Fruit fly (Drosophila melanogaster) whole organism, wandering third instar larva: ENCODE measurements around the gene CG13896.

Experiments used
- Abd-B ChIP-seq: fragments of >200 bp; optimal IDR thresholded peaks from 2 replicates; lab custom pipeline; 2017; ENCODE audit warnings: missing biosample characterization, missing genetic modification characterization
- CG32264 ChIP-seq: fragments of 200-800 bp; sonication (Bioruptor generic); optimal IDR thresholded peaks from 2 replicates; lab custom pipeline; 2016; ENCODE audit warnings: missing biosample characterization, missing genetic modification characterization
- CG9705 ChIP-seq: fragments of 200-800 bp; sonication (Bioruptor generic); optimal IDR thresholded peaks from 2 replicates; lab custom pipeline; 2018; ENCODE audit warnings: missing biosample characterization, mild to moderate bottlenecking, missing genetic modification characterization
- CrebA ChIP-seq: fragments of 200-800 bp; sonication (Bioruptor generic); optimal IDR thresholded peaks from 2 replicates; lab custom pipeline; 2016; ENCODE audit warnings: missing biosample characterization, mild to moderate bottlenecking, missing genetic modification characterization, borderline replicate concordance
- Dfd ChIP-seq: fragments of >200 bp; optimal IDR thresholded peaks from 2 replicates; lab custom pipeline; 2017; ENCODE audit warnings: missing biosample characterization, missing genetic modification characterization
- Dif ChIP-seq: fragments of 200-275, 200-300 bp; sonication (Bioruptor generic); optimal IDR thresholded peaks from 2 replicates; lab custom pipeline; 2018; ENCODE audit warnings: missing biosample characterization, missing genetic modification characterization; ENCODE audit not compliant: partially characterized antibody
- GATAd ChIP-seq: sonication (Bioruptor generic); optimal IDR thresholded peaks from 2 replicates; lab custom pipeline; 2016; ENCODE audit warnings: missing biosample characterization, missing genetic modification characterization
- HLH106 ChIP-seq: fragments of 200-800 bp; optimal IDR thresholded peaks from 3 replicates; lab custom pipeline; 2019; ENCODE audit warnings: missing biosample characterization, mild to moderate bottlenecking, missing genetic modification characterization, moderate library complexity
- Hnf4 ChIP-seq: fragments of 200-800 bp; sonication (Bioruptor generic); optimal IDR thresholded peaks from 2 replicates; lab custom pipeline; 2016; ENCODE audit warnings: missing biosample characterization, mild to moderate bottlenecking, missing genetic modification characterization
- Hr78 ChIP-seq: fragments of >200 bp; optimal IDR thresholded peaks from 2 replicates; lab custom pipeline; 2017; ENCODE audit warnings: missing biosample characterization, missing genetic modification characterization
- Hr83 ChIP-seq: fragments of 200-300 bp; sonication (Bioruptor generic); optimal IDR thresholded peaks from 2 replicates; lab custom pipeline; 2016; ENCODE audit warnings: missing biosample characterization, mild to moderate bottlenecking, missing genetic modification characterization, moderate library complexity; ENCODE audit not compliant: poor library complexity, severe bottlenecking
- Jra ChIP-seq: sonication (Bioruptor generic); optimal IDR thresholded peaks from 2 replicates; lab custom pipeline; 2016; ENCODE audit warnings: missing biosample characterization, missing genetic modification characterization
- Mio ChIP-seq: sonication (Bioruptor generic); optimal IDR thresholded peaks from 2 replicates; lab custom pipeline; 2016; ENCODE audit warnings: missing biosample characterization, missing genetic modification characterization
- Myc ChIP-seq: fragments of >200 bp; optimal IDR thresholded peaks from 2 replicates; lab custom pipeline; 2017
- N ChIP-seq: fragments of >200 bp; optimal IDR thresholded peaks from 2 replicates; lab custom pipeline; 2018; ENCODE audit warnings: missing biosample characterization, missing external identifiers, missing genetic modification characterization
- OdsH ChIP-seq: fragments of 200-800 bp; sonication (Bioruptor generic); optimal IDR thresholded peaks from 2 replicates; lab custom pipeline; 2016; ENCODE audit warnings: missing biosample characterization, mild to moderate bottlenecking, missing genetic modification characterization
- Rel ChIP-seq, 2 experiments: fragments of 200-800 bp; sonication (Bioruptor generic) in 1 of 2; optimal IDR thresholded peaks; 2 replicates in 1 of 2; 3 replicates in 1 of 2; lab custom pipeline; 2016 to 2019; ENCODE audit warnings: mild to moderate bottlenecking in 2 of 2, missing biosample characterization in 2 of 2, missing genetic modification characterization in 2 of 2, moderate library complexity in 1 of 2
- Sp1 ChIP-seq: fragments of 200-800 bp; sonication (Bioruptor generic); optimal IDR thresholded peaks from 3 replicates; lab custom pipeline; 2019; ENCODE audit warnings: missing biosample characterization, mild to moderate bottlenecking, missing genetic modification characterization, moderate library complexity
- Vsx2 ChIP-seq: fragments of 200-300, 225-300 bp; sonication (Bioruptor generic); optimal IDR thresholded peaks from 2 replicates; lab custom pipeline; 2018; ENCODE audit warnings: missing biosample characterization, missing genetic modification characterization; ENCODE audit not compliant: partially characterized antibody
- br ChIP-seq: fragments of 200-800 bp; sonication (Bioruptor generic); optimal IDR thresholded peaks from 2 replicates; lab custom pipeline; 2016; ENCODE audit warnings: missing biosample characterization, missing genetic modification characterization
- brk ChIP-seq: fragments of 200-800 bp; sonication (Bioruptor generic); optimal IDR thresholded peaks from 2 replicates; lab custom pipeline; 2016; ENCODE audit warnings: missing biosample characterization, mild to moderate bottlenecking, missing genetic modification characterization
- dl ChIP-seq, 2 experiments: fragments of 175-275, 200-275 bp in 1 of 2; fragments of 200-275 bp in 1 of 2; sonication (Bioruptor generic); optimal IDR thresholded peaks; lab custom pipeline; 2018; ENCODE audit warnings: mild to moderate bottlenecking in 2 of 2, missing biosample characterization in 2 of 2, missing genetic modification characterization in 2 of 2, moderate library complexity in 2 of 2; ENCODE audit not compliant: partially characterized antibody in 2 of 2, insufficient read depth in 1 of 2
- dmrt93B ChIP-seq: fragments of 200-800 bp; sonication (Bioruptor generic); optimal IDR thresholded peaks from 2 replicates; lab custom pipeline; 2018; ENCODE audit warnings: missing biosample characterization, mild to moderate bottlenecking, missing genetic modification characterization
- dsf ChIP-seq: sonication (Bioruptor generic); optimal IDR thresholded peaks from 2 replicates; lab custom pipeline; 2016; ENCODE audit warnings: missing biosample characterization, missing genetic modification characterization, borderline replicate concordance
- ey ChIP-seq: fragments of 200-800 bp; sonication (Bioruptor generic); optimal IDR thresholded peaks from 2 replicates; lab custom pipeline; 2016; ENCODE audit warnings: missing biosample characterization, missing genetic modification characterization
- foxo ChIP-seq, 2 experiments: fragments of 200-800 bp; sonication (Bioruptor generic); optimal IDR thresholded peaks; 2 replicates in 1 of 2; 3 replicates in 1 of 2; lab custom pipeline; 2016 to 2017; ENCODE audit warnings: missing biosample characterization in 2 of 2, missing genetic modification characterization in 2 of 2
- fru ChIP-seq: fragments of 200-800 bp; sonication (Bioruptor generic); optimal IDR thresholded peaks from 3 replicates; lab custom pipeline; 2016; ENCODE audit warnings: missing biosample characterization, mild to moderate bottlenecking, missing genetic modification characterization
- h ChIP-seq: fragments of 200-800 bp; sonication (Bioruptor generic); optimal IDR thresholded peaks from 3 replicates; lab custom pipeline; 2016; ENCODE audit warnings: missing biosample characterization, mild to moderate bottlenecking, missing genetic modification characterization
- jim ChIP-seq: fragments of 175-275, 200-325 bp; sonication (Bioruptor generic); optimal IDR thresholded peaks from 2 replicates; lab custom pipeline; 2016; ENCODE audit warnings: missing biosample characterization, mild to moderate bottlenecking, missing genetic modification characterization
- lola ChIP-seq: fragments of >200 bp; optimal IDR thresholded peaks from 2 replicates; lab custom pipeline; 2017; ENCODE audit warnings: missing biosample characterization, missing genetic modification characterization
- pan ChIP-seq: fragments of >200 bp; optimal IDR thresholded peaks from 2 replicates; lab custom pipeline; 2017
- psq ChIP-seq: fragments of 200-800 bp; sonication (Bioruptor generic); optimal IDR thresholded peaks from 3 replicates; lab custom pipeline; 2017; ENCODE audit warnings: missing biosample characterization, mild to moderate bottlenecking, missing genetic modification characterization, moderate library complexity
- rgr ChIP-seq: fragments of 200-800 bp; sonication (Bioruptor generic); optimal IDR thresholded peaks from 3 replicates; lab custom pipeline; 2016; ENCODE audit warnings: missing biosample characterization, mild to moderate bottlenecking, missing genetic modification characterization
- sage ChIP-seq: fragments of 200-800 bp; sonication (Bioruptor generic); optimal IDR thresholded peaks from 2 replicates; lab custom pipeline; 2016; ENCODE audit warnings: missing biosample characterization, mild to moderate bottlenecking, missing genetic modification characterization
- sv ChIP-seq: fragments of 200-800 bp; sonication (Bioruptor generic); optimal IDR thresholded peaks from 3 replicates; lab custom pipeline; 2016; ENCODE audit warnings: missing biosample characterization, missing genetic modification characterization
- tai ChIP-seq: sonication (Bioruptor generic); optimal IDR thresholded peaks from 2 replicates; lab custom pipeline; 2016; ENCODE audit warnings: missing biosample characterization, missing genetic modification characterization
- usp ChIP-seq: fragments of >200 bp; optimal IDR thresholded peaks from 2 replicates; lab custom pipeline; 2017; ENCODE audit warnings: missing biosample characterization, missing genetic modification characterization
- woc ChIP-seq: sonication (Bioruptor generic); optimal IDR thresholded peaks from 2 replicates; lab custom pipeline; 2016; ENCODE audit warnings: missing biosample characterization, mild to moderate bottlenecking, missing genetic modification characterization

The CG13896 gene

dm6 chr3L:666544-666943 is 45.1 kb downstream of the CG13896 start:
- TF ChIP-seq ey (no peak), h (GFP tag; lab: Kevin White, UChicago) (peak; percentile 3), fru (GFP tag; lab: Kevin White, UChicago) (peak; percentile 44), Hnf4 (GFP tag; lab: Kevin White, UChicago) (no peak), Abd-B (GFP tag; lab: Kevin White, UChicago) (no peak), foxo (GFP tag; optimal IDR thresholded peaks at IDR 0.05; lab: Kevin White, UChicago) (peak in 1 of 2 experiments; percentile 28), rgr (GFP tag; lab: Kevin White, UChicago) (peak; percentile 39), HLH106 (tag; lab: Kevin White, UChicago) (peak; percentile 35), br (GFP tag; lab: Kevin White, UChicago) (peak; percentile 12)

- peak; percentile 76 for TF ChIP-seq CG32264 (GFP tag; lab: Kevin White, UChicago)
- no peak for TF ChIP-seq pan
- TF ChIP-seq woc (GFP tag; lab: Kevin White, UChicago), result peak; percentile 84
- no peak for TF ChIP-seq Dfd (GFP tag; lab: Kevin White, UChicago)
- TF ChIP-seq rgr (GFP tag; lab: Kevin White, UChicago), result peak; percentile 85
- TF ChIP-seq br (GFP tag; lab: Kevin White, UChicago), result peak; percentile 89
- TF ChIP-seq Abd-B (GFP tag; lab: Kevin White, UChicago), result no peak
- no peak for TF ChIP-seq Dif
- TF ChIP-seq sage (GFP tag; lab: Kevin White, UChicago), result peak; percentile 79
- no peak for TF ChIP-seq dl (GFP tag; optimal IDR thresholded peaks at IDR 0.05; lab: Kevin White, UChicago; ENCODE audit: insufficient read depth in 1 of 2, partially characterized antibody in 2 of 2)
- no peak for TF ChIP-seq Myc (lab: Kevin White, UChicago)
- peak; percentile 71 for TF ChIP-seq brk
- peak; percentile 76 for TF ChIP-seq dmrt93B (GFP tag; lab: Kevin White, UChicago)
- peak; percentile 49 for TF ChIP-seq CrebA
- TF ChIP-seq Mio (GFP tag; lab: Kevin White, UChicago), result peak; percentile 9
- TF ChIP-seq dsf (GFP tag; lab: Kevin White, UChicago), result no peak
- TF ChIP-seq Hr78 (GFP tag; lab: Kevin White, UChicago), result no peak
- TF ChIP-seq Hnf4 (GFP tag; lab: Kevin White, UChicago), result peak; percentile 90
- TF ChIP-seq tai (GFP tag; lab: Kevin White, UChicago), result no peak
- TF ChIP-seq CG9705 (GFP tag; lab: Kevin White, UChicago), result peak; percentile 73
- no peak for TF ChIP-seq sv (GFP tag; lab: Kevin White, UChicago)
- no peak for TF ChIP-seq Rel (GFP tag; optimal IDR thresholded peaks at IDR 0.05; lab: Kevin White, UChicago)
- peak; percentile 51 for TF ChIP-seq Rel (tag; optimal IDR thresholded peaks at IDR 0.05; lab: Kevin White, UChicago)
- no peak for TF ChIP-seq N (GFP tag; lab: Kevin White, UChicago)
- TF ChIP-seq OdsH, result peak; percentile 85
- peak; percentile 88 for TF ChIP-seq ey
- TF ChIP-seq psq (GFP tag; lab: Kevin White, UChicago), result peak; percentile 74
- peak; percentile 8 to 88 for TF ChIP-seq foxo (GFP tag; optimal IDR thresholded peaks at IDR 0.05; lab: Kevin White, UChicago)
- TF ChIP-seq Hr83 (GFP tag; lab: Kevin White, UChicago), result peak; percentile 31
- TF ChIP-seq jim (GFP tag; lab: Kevin White, UChicago), result no peak
- TF ChIP-seq GATAd, result no peak
- TF ChIP-seq fru (GFP tag; lab: Kevin White, UChicago), result peak; percentile 85
- TF ChIP-seq usp, result no peak
- TF ChIP-seq Vsx2 (GFP tag; lab: Kevin White, UChicago), result no peak
- peak; percentile 88 for TF ChIP-seq h (GFP tag; lab: Kevin White, UChicago)
- no peak for TF ChIP-seq lola (GFP tag; lab: Kevin White, UChicago)
- peak; percentile 50 for TF ChIP-seq Jra
- TF ChIP-seq Sp1 (GFP tag; lab: Kevin White, UChicago), result peak; percentile 84
- TF ChIP-seq HLH106 (tag; lab: Kevin White, UChicago), result peak; percentile 89
These were observed 47.8 kb downstream of the CG13896 start for dm6 chr3L:663880-664279.
